Worm (Caenorhabditis elegans) whole organism, early embryonic: ENCODE measurements around the gene F36G9.7.
"Not testable (repeated sequence)": the region's sequence is repeated elsewhere in the genome, so short reads cannot be mapped to it uniquely, and the experiment has no call there.

Experiments used
- B0310.2 ChIP-seq: sonication (generic microtip); optimal IDR thresholded peaks from 2 replicates; lab custom pipeline; 2016; ENCODE audit warnings: mild to moderate bottlenecking, missing genetic modification characterization, missing compliant biosample characterization
- F13C5.2 ChIP-seq: sonication (generic microtip); optimal IDR thresholded peaks from 2 replicates; lab custom pipeline; 2017; ENCODE audit warnings: mild to moderate bottlenecking, missing genetic modification characterization, inconsistent platforms, missing compliant biosample characterization
- aly-1 ChIP-seq: sonication (generic microtip); optimal IDR thresholded peaks from 2 replicates; lab custom pipeline; 2016; ENCODE audit warnings: missing genetic modification characterization, missing compliant biosample characterization
- ama-1 ChIP-seq: fragments of 150-350 bp; optimal IDR thresholded peaks from 2 replicates; lab custom pipeline; 2014
- ceh-13 ChIP-seq: fragments of 200-800 bp; sonication (Bioruptor generic); optimal IDR thresholded peaks from 2 replicates; lab custom pipeline; 2018; ENCODE audit warnings: mild to moderate bottlenecking, missing genetic modification characterization, missing compliant biosample characterization
- ceh-36 ChIP-seq: sonication (generic microtip); optimal IDR thresholded peaks from 2 replicates; lab custom pipeline; 2016; ENCODE audit warnings: missing genetic modification characterization, inconsistent platforms, missing compliant biosample characterization
- ets-7 ChIP-seq: sonication (generic microtip); optimal IDR thresholded peaks from 2 replicates; lab custom pipeline; 2016; ENCODE audit warnings: missing genotype, missing genetic modification characterization, missing compliant biosample characterization
- flt-1 ChIP-seq: fragments of 200-800 bp; sonication (Bioruptor generic); IDR thresholded peaks from 2 replicates; pipeline ENCODE4 v1.3.6; 2022; ENCODE audit warnings: missing genetic modification characterization, missing compliant biosample characterization
- hmbx-1 ChIP-seq: sonication (generic microtip); optimal IDR thresholded peaks from 2 replicates; lab custom pipeline; 2016; ENCODE audit warnings: mild to moderate bottlenecking, missing genetic modification characterization, missing compliant biosample characterization
- hmg-4 ChIP-seq: fragments of 200-800 bp; sonication (Bioruptor generic); optimal IDR thresholded peaks from 2 replicates; lab custom pipeline; 2018; ENCODE audit warnings: mild to moderate bottlenecking, missing genetic modification characterization, missing compliant biosample characterization
- hnd-1 ChIP-seq: sonication (generic microtip); optimal IDR thresholded peaks from 2 replicates; lab custom pipeline; 2016; ENCODE audit warnings: missing genetic modification characterization, missing compliant biosample characterization
- pes-1 ChIP-seq: fragments of 200-800 bp; sonication (Bioruptor generic); IDR thresholded peaks from 2 replicates; pipeline ENCODE4 v1.3.6; 2022; ENCODE audit warnings: missing genetic modification reagents, missing genetic modification characterization, missing compliant biosample characterization
- scrt-1 ChIP-seq: fragments of 200-800 bp; sonication (Bioruptor generic); IDR thresholded peaks from 2 replicates; pipeline ENCODE4 v1.3.6; 2022; ENCODE audit warnings: missing genetic modification characterization, missing compliant biosample characterization
- sea-1 ChIP-seq: fragments of 200-800 bp; sonication (Bioruptor generic); conservative IDR thresholded peaks from 2 replicates; pipeline ENCODE4 v1.3.6; 2022; ENCODE audit warnings: missing genetic modification characterization, missing compliant biosample characterization
- tbx-11 ChIP-seq: fragments of 200-800 bp; sonication (Bioruptor generic); IDR thresholded peaks from 2 replicates; pipeline ENCODE4 v1.3.6; 2022; ENCODE audit warnings: missing genetic modification characterization, missing compliant biosample characterization
- tbx-37 ChIP-seq: fragments of 200-800 bp; sonication (Bioruptor generic); conservative IDR thresholded peaks from 2 replicates; pipeline ENCODE4 v1.3.6; 2022; ENCODE audit warnings: missing genetic modification reagents, missing genetic modification characterization, missing compliant biosample characterization
- tra-4 ChIP-seq: sonication (generic microtip); optimal IDR thresholded peaks from 2 replicates; lab custom pipeline; 2017; ENCODE audit warnings: missing genetic modification characterization, missing compliant biosample characterization

F36G9.7 gene

ce11 chrV:15952762-15953161 lies 16.8 kb downstream of the F36G9.7 start, which contains the start of gene srw-56:
srw-56 (minus strand) TSS chrV:15952862.
- no peak for TF ChIP-seq hmg-4 (GFP tag; lab: Kevin White, UChicago)
- TF ChIP-seq scrt-1 (GFP tag; lab: Robert Waterston, UW) = no peak
- no peak for TF ChIP-seq ama-1 (lab: Kevin White, UChicago)
- TF ChIP-seq B0310.2 (tag; lab: Kevin White, UChicago) = no peak
- no peak for TF ChIP-seq flt-1 (GFP tag; lab: Robert Waterston, UW)
- no peak for TF ChIP-seq F13C5.2 (tag; lab: Kevin White, UChicago)
- TF ChIP-seq pes-1 (GFP tag; lab: Robert Waterston, UW) = no peak
- no peak for TF ChIP-seq ets-7
- TF ChIP-seq hnd-1 (tag; lab: Kevin White, UChicago) = no peak
- TF ChIP-seq tbx-11 = no peak
- no peak for TF ChIP-seq ceh-13 (GFP tag; lab: Kevin White, UChicago)
- TF ChIP-seq sea-1 = no peak
- no peak for TF ChIP-seq aly-1 (tag; lab: Kevin White, UChicago)
- TF ChIP-seq tra-4 (tag; lab: Kevin White, UChicago) = no peak
- no peak for TF ChIP-seq tbx-37 (GFP tag; lab: Robert Waterston, UW)
- TF ChIP-seq hmbx-1 (tag; lab: Kevin White, UChicago) = no peak

- TF ChIP-seq aly-1 (tag; lab: Kevin White, UChicago) = no peak
- no peak for TF ChIP-seq tbx-37 (GFP tag; lab: Robert Waterston, UW)
- no peak for TF ChIP-seq ets-7
- TF ChIP-seq ceh-36 = no peak
- TF ChIP-seq B0310.2 (tag; lab: Kevin White, UChicago) = no peak
- TF ChIP-seq ceh-13 (GFP tag; lab: Kevin White, UChicago) = no peak
- TF ChIP-seq ama-1 (lab: Kevin White, UChicago) = no peak
- no peak for TF ChIP-seq flt-1 (GFP tag; lab: Robert Waterston, UW)
- TF ChIP-seq F13C5.2 (tag; lab: Kevin White, UChicago) = no peak
- no peak for TF ChIP-seq hmg-4 (GFP tag; lab: Kevin White, UChicago)
- no peak for TF ChIP-seq sea-1
- TF ChIP-seq tbx-11 = no peak
- TF ChIP-seq tra-4 (tag; lab: Kevin White, UChicago) = no peak
- no peak for TF ChIP-seq hnd-1 (tag; lab: Kevin White, UChicago)
- no peak for TF ChIP-seq pes-1 (GFP tag; lab: Robert Waterston, UW)
- TF ChIP-seq scrt-1 (GFP tag; lab: Robert Waterston, UW) = no peak
- no peak for TF ChIP-seq hmbx-1 (tag; lab: Kevin White, UChicago)
These were observed 18.6 kb downstream of the F36G9.7 start, which contains the start of gene srw-59 for ce11 chrV:15950903-15951302. srw-59 (minus strand) TSS chrV:15951003.

- TF ChIP-seq ceh-13 (GFP tag; lab: Kevin White, UChicago) (no peak), tbx-37 (GFP tag; lab: Robert Waterston, UW) (no peak), scrt-1 (GFP tag; lab: Robert Waterston, UW) (no peak), hmbx-1 (tag; lab: Kevin White, UChicago) (no peak), hnd-1 (tag; lab: Kevin White, UChicago) (no peak), flt-1 (GFP tag; lab: Robert Waterston, UW) (no peak), tbx-11 (no peak), sea-1 (no peak), F13C5.2 (tag; lab: Kevin White, UChicago) (no peak), ets-7 (no peak), pes-1 (GFP tag; lab: Robert Waterston, UW) (no peak), ceh-36 (no peak), hmg-4 (GFP tag; lab: Kevin White, UChicago) (no peak), tra-4 (tag; lab: Kevin White, UChicago) (no peak), B0310.2 (tag; lab: Kevin White, UChicago) (no peak), aly-1 (tag; lab: Kevin White, UChicago) (no peak), ama-1 (lab: Kevin White, UChicago) (no peak)
These were observed 26.4 kb downstream of the F36G9.7 start, which contains the start of gene srw-53 for ce11 chrV:15943125-15943524. srw-53 (plus strand) TSS chrV:15943425.

ce11 chrV:15940254-15940653 lies 29.3 kb downstream of the F36G9.7 start, which contains the start of gene srw-55:
srw-55 (minus strand) TSS chrV:15940354.
- TF ChIP-seq ceh-13 (GFP tag; lab: Kevin White, UChicago) (no peak), F13C5.2 (tag; lab: Kevin White, UChicago) (no peak), ets-7 (no peak), B0310.2 (tag; lab: Kevin White, UChicago) (no peak), aly-1 (tag; lab: Kevin White, UChicago) (no peak), ceh-36 (no peak), flt-1 (GFP tag; lab: Robert Waterston, UW) (no peak), hmg-4 (GFP tag; lab: Kevin White, UChicago) (no peak), scrt-1 (GFP tag; lab: Robert Waterston, UW) (no peak), ama-1 (lab: Kevin White, UChicago) (no peak), tra-4 (tag; lab: Kevin White, UChicago) (no peak), pes-1 (GFP tag; lab: Robert Waterston, UW) (no peak), sea-1 (no peak), tbx-37 (GFP tag; lab: Robert Waterston, UW) (no peak), hnd-1 (tag; lab: Kevin White, UChicago) (no peak), tbx-11 (no peak), hmbx-1 (tag; lab: Kevin White, UChicago) (no peak)

ce11 chrV:15932390-15932789 lies 37.2 kb downstream of the F36G9.7 start, which contains the start of gene srw-26:
srw-26 (minus strand) TSS chrV:15932490.
- no peak for TF ChIP-seq ama-1 (lab: Kevin White, UChicago)
- TF ChIP-seq F13C5.2 (tag; lab: Kevin White, UChicago) = no peak
- TF ChIP-seq aly-1 (tag; lab: Kevin White, UChicago) = no peak
- no peak for TF ChIP-seq scrt-1 (GFP tag; lab: Robert Waterston, UW)
- TF ChIP-seq hnd-1 (tag; lab: Kevin White, UChicago) = no peak
- no peak for TF ChIP-seq ceh-36
- TF ChIP-seq pes-1 (GFP tag; lab: Robert Waterston, UW) = no peak
- no peak for TF ChIP-seq ceh-13 (GFP tag; lab: Kevin White, UChicago)

- not testable (repeated sequence) for TF ChIP-seq flt-1 (GFP tag; lab: Robert Waterston, UW); tra-4 (tag; lab: Kevin White, UChicago); tbx-37 (GFP tag; lab: Robert Waterston, UW)
These were observed 39.7 kb downstream of the F36G9.7 start, which contains the start of gene srbc-77 for ce11 chrV:15929882-15930281. srbc-77 (plus strand) TSS chrV:15930182.
